Fruit fly (Drosophila melanogaster) whole organism, embryonic: ENCODE data around the gene mei-P26.

ENCODE experiments used
- CG10321 ChIP-seq: fragments of 200-800 bp; sonication (Bioruptor generic); IDR thresholded peaks from 2 replicates; pipeline ENCODE4 v1.3.6; 2022; ENCODE audit warnings: missing biosample characterization, missing genetic modification characterization
- CG12769 ChIP-seq: fragments of 200-800 bp; sonication (Bioruptor generic); optimal IDR thresholded peaks from 2 replicates; lab custom pipeline; 2019; ENCODE audit warnings: missing biosample characterization, mild to moderate bottlenecking, missing genetic modification characterization, moderate library complexity
- CG15696 ChIP-seq: fragments of 200-800 bp; sonication (Bioruptor generic); optimal IDR thresholded peaks from 2 replicates; lab custom pipeline; 2019; ENCODE audit warnings: missing biosample characterization, mild to moderate bottlenecking, missing genetic modification characterization, moderate library complexity
- CG9609 ChIP-seq: fragments of 200-800 bp; sonication (Bioruptor generic); optimal IDR thresholded peaks from 3 replicates; lab custom pipeline; 2016; ENCODE audit warnings: missing biosample characterization, missing genetic modification characterization
- Fer3 ChIP-seq: fragments of 200-800 bp; sonication (Bioruptor generic); optimal IDR thresholded peaks from 2 replicates; lab custom pipeline; 2018; ENCODE audit warnings: missing biosample characterization, mild to moderate bottlenecking, missing genetic modification characterization, moderate library complexity
- HmgD ChIP-seq: fragments of 200-800 bp; sonication (Bioruptor generic); optimal IDR thresholded peaks from 3 replicates; lab custom pipeline; 2016; ENCODE audit warnings: missing biosample characterization, missing genetic modification characterization
- cato ChIP-seq: fragments of 200-800 bp; sonication (Bioruptor generic); optimal IDR thresholded peaks from 2 replicates; lab custom pipeline; 2016; ENCODE audit warnings: missing biosample characterization, missing genetic modification characterization, borderline replicate concordance
- dm ChIP-seq: fragments of 200-800 bp; sonication (Bioruptor generic); optimal IDR thresholded peaks from 3 replicates; lab custom pipeline; 2016; ENCODE audit warnings: missing biosample characterization, missing genetic modification characterization
- gro ChIP-seq: fragments of 200-800 bp; sonication (Bioruptor generic); optimal IDR thresholded peaks from 2 replicates; lab custom pipeline; 2016; ENCODE audit warnings: missing biosample characterization, missing genetic modification characterization
- jing ChIP-seq: fragments of 200-800 bp; sonication (Bioruptor generic); optimal IDR thresholded peaks from 2 replicates; lab custom pipeline; 2018; ENCODE audit warnings: missing biosample characterization, mild to moderate bottlenecking, missing genetic modification characterization

dm6 chrX:9190555-9191184 lies 27.6 kb downstream of the mei-P26 start, which contains the start of gene CG12115:
- TF ChIP-seq CG10321 (GFP tag; lab: Robert Waterston, UW): no peak
- no peak for TF ChIP-seq gro (GFP tag; lab: Kevin White, UChicago)
- TF ChIP-seq CG9609 (GFP tag; lab: Kevin White, UChicago): no peak
- no peak for TF ChIP-seq CG15696 (tag; lab: Kevin White, UChicago)
- TF ChIP-seq Fer3 (tag; lab: Kevin White, UChicago): no peak
- no peak for TF ChIP-seq HmgD
- TF ChIP-seq jing (GFP tag; lab: Kevin White, UChicago): no peak
- no peak for TF ChIP-seq CG12769 (tag; lab: Kevin White, UChicago)
- TF ChIP-seq cato: no peak
- no peak for TF ChIP-seq dm (GFP tag; lab: Kevin White, UChicago)
